Fruit fly (Drosophila melanogaster) whole organism, embryonic: Measurements from ENCODE around the gene CG13720.

Source experiments
- Awh ChIP-seq: fragments of 200-800 bp; sonication (Bioruptor generic); IDR thresholded peaks from 2 replicates; pipeline ENCODE4, ENCODE4 v1.3.6; 2022; ENCODE audit warnings: missing biosample characterization, missing genetic modification characterization
- CG10543 ChIP-seq: fragments of 200-800 bp; sonication (Bioruptor generic); optimal IDR thresholded peaks from 3 replicates; lab custom pipeline; 2017; ENCODE audit warnings: missing biosample characterization, mild to moderate bottlenecking, missing genetic modification characterization, moderate library complexity
- CG11398 ChIP-seq: fragments of 200-800 bp; sonication (Bioruptor generic); optimal IDR thresholded peaks from 2 replicates; lab custom pipeline; 2016; ENCODE audit warnings: missing biosample characterization, missing genetic modification characterization
- CG12769 ChIP-seq: fragments of 200-800 bp; sonication (Bioruptor generic); optimal IDR thresholded peaks from 2 replicates; lab custom pipeline; 2019; ENCODE audit warnings: missing biosample characterization, mild to moderate bottlenecking, missing genetic modification characterization, moderate library complexity
- CG12942 ChIP-seq: fragments of 200-800 bp; sonication (Bioruptor generic); optimal IDR thresholded peaks from 3 replicates; lab custom pipeline; 2016; ENCODE audit warnings: missing biosample characterization, missing genetic modification characterization
- CG1529 ChIP-seq: fragments of 200-800 bp; sonication (Bioruptor generic); optimal IDR thresholded peaks from 3 replicates; lab custom pipeline; 2018; ENCODE audit warnings: missing biosample characterization, missing genetic modification characterization
- CG2875 ChIP-seq: fragments of 200-800 bp; sonication (Bioruptor generic); optimal IDR thresholded peaks from 2 replicates; lab custom pipeline; 2017; ENCODE audit warnings: missing biosample characterization, mild to moderate bottlenecking, missing genetic modification characterization, missing genetic modification reagents
- CG31365 ChIP-seq: fragments of 200-800 bp; sonication (Bioruptor generic); optimal IDR thresholded peaks from 2 replicates; lab custom pipeline; 2018; ENCODE audit warnings: missing biosample characterization, mild to moderate bottlenecking, missing genetic modification characterization
- CG31441 ChIP-seq: fragments of 200-800 bp; sonication (Bioruptor generic); IDR thresholded peaks from 2 replicates; pipeline ENCODE4 v1.3.6; 2022; ENCODE audit warnings: missing biosample characterization, missing genetic modification characterization
- CG34376 ChIP-seq: fragments of 200-800 bp; sonication (Bioruptor generic); optimal IDR thresholded peaks from 2 replicates; lab custom pipeline; 2018; ENCODE audit warnings: missing biosample characterization, mild to moderate bottlenecking, missing genetic modification characterization
- CG42726 ChIP-seq: fragments of 200-800 bp; sonication (Bioruptor generic); IDR thresholded peaks from 2 replicates; pipeline ENCODE4 v1.3.6; 2022; ENCODE audit warnings: missing biosample characterization, missing genetic modification characterization; ENCODE audit not compliant: partially characterized antibody
- CG4617 ChIP-seq: fragments of 200-800 bp; sonication (Bioruptor generic); optimal IDR thresholded peaks from 3 replicates; lab custom pipeline; 2016; ENCODE audit warnings: missing biosample characterization, missing genetic modification characterization, borderline replicate concordance
- CG4707 ChIP-seq: fragments of 200-800 bp; sonication (Bioruptor generic); optimal IDR thresholded peaks from 2 replicates; lab custom pipeline; 2018; ENCODE audit warnings: missing biosample characterization, mild to moderate bottlenecking, missing genetic modification characterization, moderate library complexity
- CG6791 ChIP-seq: fragments of 200-800 bp; sonication (Bioruptor generic); IDR thresholded peaks from 3 replicates; pipeline ENCODE4 v1.3.6; 2022; ENCODE audit warnings: missing biosample characterization, missing genetic modification characterization; ENCODE audit not compliant: partially characterized antibody
- CG8290 ChIP-seq, 3 experiments: fragments of 200-800 bp; sonication (Bioruptor generic); optimal IDR thresholded peaks; 2 replicates each; lab custom pipeline; 2016 to 2019; ENCODE audit warnings: missing biosample characterization in 3 of 3, missing genetic modification characterization in 3 of 3, mild to moderate bottlenecking in 2 of 3, moderate library complexity in 1 of 3
- CG8478 ChIP-seq: fragments of >200 bp; optimal IDR thresholded peaks from 2 replicates; lab custom pipeline; 2018
- CkIIα-i1 ChIP-seq: fragments of 200-800 bp; sonication (Bioruptor generic); IDR thresholded peaks from 2 replicates; pipeline ENCODE4 v1.3.6; 2022; ENCODE audit warnings: missing biosample characterization, missing genetic modification characterization
- D ChIP-seq, 2 experiments: fragments of 200-800 bp in 1 of 2; fragments of >200 bp in 1 of 2; sonication (Bioruptor generic) in 1 of 2; optimal IDR thresholded peaks; 2 replicates in 1 of 2; 3 replicates in 1 of 2; lab custom pipeline; 2017; ENCODE audit warnings: mild to moderate bottlenecking in 1 of 2, missing biosample characterization in 1 of 2, missing genetic modification characterization in 1 of 2, missing genetic modification reagents in 1 of 2
- Doc2 ChIP-seq: fragments of 200-800 bp; sonication (Bioruptor generic); IDR thresholded peaks from 2 replicates; pipeline ENCODE4 v1.3.6; 2022; ENCODE audit warnings: missing biosample characterization, missing genetic modification characterization
- E2f2 ChIP-seq: fragments of 200-800 bp; sonication (Bioruptor generic); IDR thresholded peaks from 2 replicates; pipeline ENCODE4 v1.3.6; 2022; ENCODE audit warnings: missing biosample characterization, missing genetic modification characterization
- Hand ChIP-seq: fragments of 200-800 bp; sonication (Bioruptor generic); optimal IDR thresholded peaks from 2 replicates; lab custom pipeline; 2017; ENCODE audit warnings: mild to moderate bottlenecking, missing biosample characterization, missing genetic modification reagents, missing genetic modification characterization
- Hsf ChIP-seq: fragments of 200-800 bp; sonication (Bioruptor generic); optimal IDR thresholded peaks from 3 replicates; lab custom pipeline; 2016; ENCODE audit warnings: missing biosample characterization, missing genetic modification characterization
- Lim3 ChIP-seq: fragments of 200-800 bp; sonication (Bioruptor generic); IDR thresholded peaks from 2 replicates; pipeline ENCODE4 v1.3.6; 2022; ENCODE audit warnings: missing biosample characterization, missing genetic modification characterization
- Taf1 ChIP-seq: fragments of 200-800 bp; sonication (Bioruptor generic); IDR thresholded peaks from 2 replicates; pipeline ENCODE4 v1.3.6; 2022; ENCODE audit warnings: missing biosample characterization, missing genetic modification characterization
- bab2 ChIP-seq: fragments of 200-800 bp; sonication (Bioruptor generic); optimal IDR thresholded peaks from 2 replicates; lab custom pipeline; 2016; ENCODE audit warnings: missing biosample characterization, missing genetic modification characterization
- chinmo ChIP-seq: fragments of 200-800 bp; sonication (Bioruptor generic); IDR thresholded peaks from 4 replicates; pipeline ENCODE4 v1.3.6; 2022; ENCODE audit warnings: missing biosample characterization, missing genetic modification characterization; ENCODE audit not compliant: partially characterized antibody
- chn ChIP-seq: fragments of 200-800 bp; sonication (Bioruptor generic); optimal IDR thresholded peaks from 2 replicates; lab custom pipeline; 2016; ENCODE audit warnings: missing biosample characterization, missing genetic modification characterization
- dati ChIP-seq: fragments of 200-800 bp; sonication (Bioruptor generic); IDR thresholded peaks from 2 replicates; pipeline ENCODE4 v1.3.6; 2022; ENCODE audit warnings: missing biosample characterization, missing genetic modification characterization
- dmrt11E ChIP-seq: fragments of 200-800 bp; sonication (Bioruptor generic); optimal IDR thresholded peaks from 3 replicates; lab custom pipeline; 2018; ENCODE audit warnings: missing biosample characterization, mild to moderate bottlenecking, missing genetic modification characterization, moderate library complexity
- fd3F ChIP-seq: fragments of 200-800 bp; sonication (Bioruptor generic); optimal IDR thresholded peaks from 2 replicates; lab custom pipeline; 2018; ENCODE audit warnings: missing biosample characterization, mild to moderate bottlenecking, missing genetic modification characterization, moderate library complexity
- gsb-n ChIP-seq: fragments of 200-800 bp; sonication (Bioruptor generic); optimal IDR thresholded peaks from 3 replicates; lab custom pipeline; 2018; ENCODE audit warnings: missing biosample characterization, mild to moderate bottlenecking, missing genetic modification characterization
- gt ChIP-seq: fragments of 200-800 bp; sonication (Bioruptor generic); IDR thresholded peaks from 2 replicates; pipeline ENCODE4 v1.3.6; 2022; ENCODE audit warnings: missing biosample characterization, missing genetic modification characterization
- ham ChIP-seq: fragments of 200-800 bp; sonication (Bioruptor generic); IDR thresholded peaks from 2 replicates; pipeline ENCODE4 v1.3.6; 2022; ENCODE audit warnings: missing biosample characterization, missing genetic modification characterization
- hkb ChIP-seq, 2 experiments: fragments of 200-800 bp in 1 of 2; fragments of >200 bp in 1 of 2; sonication (Bioruptor generic) in 1 of 2; IDR thresholded peaks in 1 of 2; optimal IDR thresholded peaks in 1 of 2; 2 replicates each; pipeline versions ENCODE4 v1.3.6 to Lab custom; 2017 to 2022; ENCODE audit warnings: missing biosample characterization in 1 of 2, missing genetic modification characterization in 1 of 2
- luna ChIP-seq: fragments of 200-800 bp; sonication (Bioruptor generic); optimal IDR thresholded peaks from 2 replicates; lab custom pipeline; 2016; ENCODE audit warnings: missing biosample characterization, missing genetic modification characterization
- mirr ChIP-seq: fragments of 200-800 bp; sonication (Bioruptor generic); optimal IDR thresholded peaks from 3 replicates; lab custom pipeline; 2018; ENCODE audit warnings: missing biosample characterization, mild to moderate bottlenecking, missing genetic modification characterization
- mld ChIP-seq: fragments of 200-800 bp; sonication (Bioruptor generic); IDR thresholded peaks from 3 replicates; pipeline ENCODE4 v1.3.6; 2022; ENCODE audit warnings: missing biosample characterization, missing genetic modification characterization; ENCODE audit not compliant: partially characterized antibody
- nerfin-1 ChIP-seq: fragments of 200-800 bp; sonication (Bioruptor generic); optimal IDR thresholded peaks from 3 replicates; lab custom pipeline; 2019; ENCODE audit warnings: missing biosample characterization, mild to moderate bottlenecking, missing genetic modification characterization, moderate library complexity
- phol ChIP-seq: fragments of 200-800 bp; sonication (Bioruptor generic); optimal IDR thresholded peaks from 3 replicates; lab custom pipeline; 2018; ENCODE audit warnings: missing biosample characterization, mild to moderate bottlenecking, missing genetic modification characterization, moderate library complexity
- pnt ChIP-seq: fragments of 200-800 bp; sonication (Bioruptor generic); optimal IDR thresholded peaks from 3 replicates; lab custom pipeline; 2016; ENCODE audit warnings: missing biosample characterization, missing genetic modification characterization
- pros ChIP-seq: fragments of 200-800 bp; sonication (Bioruptor generic); optimal IDR thresholded peaks from 3 replicates; lab custom pipeline; 2019; ENCODE audit warnings: missing biosample characterization, mild to moderate bottlenecking, missing genetic modification characterization, moderate library complexity
- scrt ChIP-seq: fragments of 200-800 bp; sonication (Bioruptor generic); optimal IDR thresholded peaks from 2 replicates; lab custom pipeline; 2018; ENCODE audit warnings: missing biosample characterization, mild to moderate bottlenecking, missing genetic modification characterization, moderate library complexity
- sna ChIP-seq: fragments of 200-800 bp; sonication (Bioruptor generic); IDR thresholded peaks from 2 replicates; pipeline ENCODE4 v1.3.6; 2022; ENCODE audit warnings: missing biosample characterization, missing genetic modification characterization; ENCODE audit not compliant: partially characterized antibody
- ssp ChIP-seq: fragments of 200-800 bp; sonication (Bioruptor generic); IDR thresholded peaks from 2 replicates; pipeline ENCODE4 v1.3.6; 2022; ENCODE audit warnings: missing biosample characterization, missing genetic modification characterization
- stc ChIP-seq: fragments of 200-800 bp; sonication (Bioruptor generic); IDR thresholded peaks from 2 replicates; pipeline ENCODE4 v1.3.6; 2022; ENCODE audit warnings: missing biosample characterization, missing genetic modification characterization
- toy ChIP-seq: fragments of 200-800 bp; sonication (Bioruptor generic); IDR thresholded peaks from 2 replicates; pipeline ENCODE4 v1.3.6; 2022; ENCODE audit warnings: missing biosample characterization, missing genetic modification characterization
- tx ChIP-seq: fragments of 200-800 bp; sonication (Bioruptor generic); optimal IDR thresholded peaks from 2 replicates; lab custom pipeline; 2016; ENCODE audit warnings: missing biosample characterization, missing genetic modification characterization
- unpg ChIP-seq: fragments of 200-800 bp; sonication (Bioruptor generic); optimal IDR thresholded peaks from 3 replicates; lab custom pipeline; 2018; ENCODE audit warnings: missing biosample characterization, mild to moderate bottlenecking, missing genetic modification characterization, moderate library complexity
- z ChIP-seq: fragments of 200-800 bp; sonication (Bioruptor generic); IDR thresholded peaks from 3 replicates; pipeline ENCODE4 v1.3.6; 2022; ENCODE audit warnings: missing biosample characterization, missing genetic modification characterization

Gene CG13720

dm6 chr3L:4463773-4464301, 36.5 kb downstream of the CG13720 start, which contains the start of gene CG15024 (continued):
- TF ChIP-seq Lim3 (GFP tag; lab: Robert Waterston, UW) (no peak), bab2 (no peak), D (optimal IDR thresholded peaks at IDR 0.05; lab: Kevin White, UChicago) (no peak), D (GFP tag; optimal IDR thresholded peaks at IDR 0.05; lab: Kevin White, UChicago) (no peak), fd3F (GFP tag; lab: Kevin White, UChicago) (no peak), CG4707 (GFP tag; lab: Kevin White, UChicago) (no peak), gsb-n (no peak), chinmo (GFP tag; lab: Robert Waterston, UW) (peak; percentile 92; the same call in 2 of the 4 replicates), gt (GFP tag; lab: Robert Waterston, UW) (no peak), CG2875 (GFP tag; lab: Kevin White, UChicago) (no peak), z (GFP tag; lab: Robert Waterston, UW) (no peak), Awh (GFP tag; lab: Robert Waterston, UW) (0 out of 2 replicates have a peak, but pooled peaks have one; percentile 7), pros (GFP tag; lab: Kevin White, UChicago) (peak; percentile 83), mld (no peak), dmrt11E (tag; lab: Kevin White, UChicago) (no peak), pnt (GFP tag; lab: Kevin White, UChicago) (no peak), Hsf (GFP tag; lab: Kevin White, UChicago) (no peak), Hand (GFP tag; lab: Kevin White, UChicago) (no peak), CG12942 (GFP tag; lab: Kevin White, UChicago) (no peak), CkIIα-i1 (GFP tag; lab: Robert Waterston, UW) (no peak), ssp (GFP tag; lab: Robert Waterston, UW) (no peak), mirr (GFP tag; lab: Kevin White, UChicago) (peak; percentile 6), CG8478 (lab: Kevin White, UChicago) (no peak), CG42726 (GFP tag; lab: Robert Waterston, UW) (no peak), hkb (optimal IDR thresholded peaks at IDR 0.05; lab: Kevin White, UChicago) (no peak), hkb (GFP tag; IDR thresholded peaks at IDR 0.05; lab: Robert Waterston, UW) (no peak), CG1529 (GFP tag; lab: Kevin White, UChicago) (no peak), unpg (GFP tag; lab: Kevin White, UChicago) (no peak), phol (no peak), stc (GFP tag; lab: Robert Waterston, UW) (no peak), CG31365 (tag; lab: Kevin White, UChicago) (no peak), chn (no peak), CG31441 (GFP tag; lab: Robert Waterston, UW) (no peak), sna (GFP tag; lab: Robert Waterston, UW) (no peak), dati (GFP tag; lab: Robert Waterston, UW) (no peak), toy (GFP tag; lab: Robert Waterston, UW) (no peak), CG6791 (no peak), Doc2 (no peak), CG4617 (GFP tag; lab: Kevin White, UChicago) (no peak), CG34376 (GFP tag; lab: Kevin White, UChicago) (no peak), tx (no peak), E2f2 (GFP tag; lab: Robert Waterston, UW) (no peak), CG12769 (tag; lab: Kevin White, UChicago) (peak; percentile 1), luna (no peak), ham (GFP tag; lab: Robert Waterston, UW) (no peak), Taf1 (GFP tag; lab: Robert Waterston, UW) (no peak), CG11398 (no peak), CG8290 (GFP tag; optimal IDR thresholded peaks at IDR 0.05; lab: Kevin White, UChicago) (no peak), CG8290 (tag; optimal IDR thresholded peaks at IDR 0.05; lab: Kevin White, UChicago) (peak in 1 of 2 experiments; percentile 24), scrt (GFP tag; lab: Kevin White, UChicago) (no peak), nerfin-1 (tag; lab: Kevin White, UChicago) (no peak), CG10543 (GFP tag; lab: Kevin White, UChicago) (no peak)
